Worm (Caenorhabditis elegans): Measurements from ENCODE around the gene nhr-241.

nhr-241 gene

DNA sequence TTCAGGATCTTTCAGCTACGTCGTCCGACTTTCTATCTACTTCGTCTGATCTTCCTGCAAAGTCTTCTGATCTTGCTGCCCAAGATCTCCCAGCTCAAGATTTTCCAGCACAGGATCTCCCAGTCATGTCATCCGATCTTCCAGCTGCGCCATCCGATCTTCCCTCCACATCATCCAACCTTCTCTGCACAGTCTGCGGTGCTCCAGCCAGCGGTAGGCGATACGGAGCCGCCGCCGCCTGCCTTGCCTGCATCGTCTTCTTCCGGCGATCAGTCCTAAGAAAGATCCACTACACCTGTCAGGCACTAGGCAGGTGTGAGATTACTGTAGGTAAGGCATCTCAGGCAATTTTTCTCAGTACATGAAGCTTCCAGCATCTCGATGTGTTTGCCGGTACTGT lies at the start of gene nhr-241:
Gene nhr-241, plus strand, starts transcription at position 126 of the 400 bp plus-strand sequence.
- TF ChIP-seq nhr-28 (tag; optimal IDR thresholded peaks at IDR 0.05) (no peak), nhr-77 (tag; optimal IDR thresholded peaks at IDR 0.05) (no peak), ceh-16 (tag; optimal IDR thresholded peaks at IDR 0.05) (no peak), R02D3.7 (tag; optimal IDR thresholded peaks at IDR 0.05) (no peak), mml-1 (tag; optimal IDR thresholded peaks at IDR 0.05) (no peak), fkh-2 (tag; optimal IDR thresholded peaks at IDR 0.05) (no peak), ztf-4 (tag; optimal IDR thresholded peaks at IDR 0.05) (no peak), daf-12 (tag; optimal IDR thresholded peaks at IDR 0.05) (no peak)

- TF ChIP-seq lin-39 (tag; optimal IDR thresholded peaks at IDR 0.05) (no peak), skn-1 (tag; optimal IDR thresholded peaks at IDR 0.05) (no peak), pqm-1 (tag; optimal IDR thresholded peaks at IDR 0.05) (no peak)
Measured at ce11 chrV:18650043-18650442, 49.2 kb upstream of the nhr-241 start, which contains the start of gene egas-2. TSS of gene egas-2 (plus strand) at chrV:18650343.

ce11 chrV:18656363-18656762 lies 42.9 kb upstream of the nhr-241 start:
- no peak for TF ChIP-seq daf-12 (tag; optimal IDR thresholded peaks at IDR 0.05)
- no peak for TF ChIP-seq aly-2 (tag; optimal IDR thresholded peaks at IDR 0.05)
- TF ChIP-seq egl-27 (tag; optimal IDR thresholded peaks at IDR 0.05) = no peak
- TF ChIP-seq nhr-25 (tag; optimal IDR thresholded peaks at IDR 0.05) = no peak
- TF ChIP-seq unc-39 (tag; optimal IDR thresholded peaks at IDR 0.05) = no peak
- TF ChIP-seq eor-1 (tag; optimal IDR thresholded peaks at IDR 0.05) = no peak
- TF ChIP-seq ceh-82 (tag; optimal IDR thresholded peaks at IDR 0.05) = no peak
- no peak for TF ChIP-seq ztf-4 (tag; optimal IDR thresholded peaks at IDR 0.05)
- TF ChIP-seq fkh-2 (tag; optimal IDR thresholded peaks at IDR 0.05) = no peak
- no peak for TF ChIP-seq hmg-11 (tag; optimal IDR thresholded peaks at IDR 0.05)
- TF ChIP-seq snpc-4 (tag; optimal IDR thresholded peaks at IDR 0.05) = no peak
- TF ChIP-seq nfya-1 (tag; optimal IDR thresholded peaks at IDR 0.05; ENCODE audit: insufficient read depth) = no peak
- no peak for TF ChIP-seq ztf-11 (tag; optimal IDR thresholded peaks at IDR 0.05)
- no peak for TF ChIP-seq nhr-237 (tag; optimal IDR thresholded peaks at IDR 0.05)
- no peak for TF ChIP-seq pqm-1 (tag; optimal IDR thresholded peaks at IDR 0.05)
- TF ChIP-seq lin-15B (tag; optimal IDR thresholded peaks at IDR 0.05) = no peak
- TF ChIP-seq egl-5 (tag; optimal IDR thresholded peaks at IDR 0.05) = no peak
- TF ChIP-seq ceh-9 (tag; optimal IDR thresholded peaks at IDR 0.05) = no peak
- no peak for TF ChIP-seq elt-3 (tag; optimal IDR thresholded peaks at IDR 0.05)

DNA sequence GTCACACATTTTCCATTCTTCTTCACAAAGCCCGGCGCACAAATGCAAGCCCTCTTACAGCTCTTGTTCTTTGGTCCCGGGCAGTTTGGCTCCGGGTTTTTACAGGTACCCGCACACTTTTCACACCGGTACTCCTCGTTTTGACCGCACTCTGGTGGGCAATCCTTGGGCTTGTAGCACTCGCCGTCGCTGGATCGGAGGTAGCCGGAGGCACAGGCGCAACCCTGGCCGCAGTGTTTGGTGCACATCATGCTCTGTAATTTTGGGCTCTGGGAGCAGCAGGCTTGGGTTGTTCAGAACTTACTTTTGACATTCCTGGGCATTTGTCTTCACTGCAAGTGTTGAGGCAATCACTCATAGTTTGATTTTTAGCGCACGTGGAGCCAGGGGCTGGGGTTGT lies 41.9 kb upstream of the nhr-241 start:
- TF ChIP-seq unc-62 (GFP tag; optimal IDR thresholded peaks at IDR 0.05) (no peak), ZK546.5 (tag; optimal IDR thresholded peaks at IDR 0.05) (no peak), elt-3 (tag; optimal IDR thresholded peaks at IDR 0.05) (no peak), pha-4 (tag; optimal IDR thresholded peaks at IDR 0.05) (no peak), fkh-10 (GFP tag; optimal IDR thresholded peaks at IDR 0.05) (no peak), snpc-4 (tag; optimal IDR thresholded peaks at IDR 0.05) (no peak), nhr-76 (tag; optimal IDR thresholded peaks at IDR 0.05) (no peak), elt-1 (tag; optimal IDR thresholded peaks at IDR 0.05) (no peak), jun-1 (tag; optimal IDR thresholded peaks at IDR 0.05) (no peak), egl-27 (tag; optimal IDR thresholded peaks at IDR 0.05) (no peak), eor-1 (tag; optimal IDR thresholded peaks at IDR 0.05) (no peak), ceh-28 (tag; optimal IDR thresholded peaks at IDR 0.05) (no peak), lin-15B (tag; optimal IDR thresholded peaks at IDR 0.05) (no peak), lsy-12 (tag; optimal IDR thresholded peaks at IDR 0.05) (no peak), egl-5 (tag; optimal IDR thresholded peaks at IDR 0.05) (no peak), fkh-2 (tag; optimal IDR thresholded peaks at IDR 0.05) (no peak), nhr-237 (tag; optimal IDR thresholded peaks at IDR 0.05) (no peak), ztf-4 (tag; optimal IDR thresholded peaks at IDR 0.05) (no peak), zag-1 (tag; optimal IDR thresholded peaks at IDR 0.05) (no peak)

DNA sequence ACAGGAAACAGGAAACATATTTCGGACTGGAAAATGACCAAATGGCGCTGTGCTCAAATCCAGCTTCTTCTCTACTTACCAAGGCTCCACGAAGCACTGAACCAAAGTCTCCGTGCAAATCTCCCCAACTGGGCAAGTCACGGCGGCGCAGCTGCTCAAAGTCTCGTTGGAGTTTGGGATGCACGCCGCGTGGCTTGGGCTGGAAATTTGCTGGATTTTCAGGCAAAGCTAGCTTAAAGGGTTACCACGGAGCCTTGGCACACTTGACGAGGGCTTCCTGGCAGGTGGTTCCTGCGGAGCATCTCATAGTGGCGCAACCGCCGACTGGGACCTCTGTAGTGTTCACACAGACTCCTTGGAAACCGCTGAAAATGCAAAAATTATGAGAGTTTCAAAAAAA lies 40.3 kb upstream of the nhr-241 start:
- no peak for TF ChIP-seq elt-3 (tag; optimal IDR thresholded peaks at IDR 0.05)
- TF ChIP-seq egl-5 (tag; optimal IDR thresholded peaks at IDR 0.05) = no peak
- no peak for TF ChIP-seq zag-1 (tag; optimal IDR thresholded peaks at IDR 0.05)
- TF ChIP-seq nhr-11 (tag; optimal IDR thresholded peaks at IDR 0.05) = no peak
- TF ChIP-seq nhr-77 (tag; optimal IDR thresholded peaks at IDR 0.05) = no peak
- TF ChIP-seq nhr-76 (tag; optimal IDR thresholded peaks at IDR 0.05) = no peak

Data from whole organism, L3 larva.